Worm (Caenorhabditis elegans) whole organism, L1 larva: ENCODE measurements around the gene xpf-1.
A peak's percentile ranks its signal among the peaks of the same experiment; 100 is the strongest.

ENCODE experiments used
- C04F5.9 ChIP-seq: sonication (generic microtip); optimal IDR thresholded peaks from 2 replicates; lab custom pipeline; 2016; ENCODE audit warnings: missing genetic modification characterization, missing compliant biosample characterization
- C16A3.4 ChIP-seq: fragments of 150-350 bp; optimal IDR thresholded peaks from 2 replicates; lab custom pipeline; 2014; ENCODE audit warnings: missing biosample characterization, missing genetic modification characterization
- F16B12.6 ChIP-seq: fragments of 150-350 bp; optimal IDR thresholded peaks from 2 replicates; lab custom pipeline; 2014; ENCODE audit warnings: missing biosample characterization, missing genetic modification characterization
- Y116A8C.19 ChIP-seq: sonication (generic microtip); optimal IDR thresholded peaks from 2 replicates; lab custom pipeline; 2016; ENCODE audit warnings: missing compliant biosample characterization, missing genetic modification characterization, borderline replicate concordance
- aha-1 ChIP-seq: fragments of 150-350 bp; optimal IDR thresholded peaks from 2 replicates; lab custom pipeline; 2014; ENCODE audit warnings: missing biosample characterization, missing genetic modification characterization
- aly-2 ChIP-seq: fragments of 150-350 bp; optimal IDR thresholded peaks from 2 replicates; lab custom pipeline; 2014; ENCODE audit warnings: missing biosample characterization, missing genetic modification characterization
- ama-1 ChIP-seq: fragments of 150-350 bp; optimal IDR thresholded peaks from 2 replicates; lab custom pipeline; 2014
- blmp-1 ChIP-seq: fragments of 150-350 bp; optimal IDR thresholded peaks from 2 replicates; lab custom pipeline; 2014; ENCODE audit warnings: missing biosample characterization, missing genetic modification characterization
- ceh-82 ChIP-seq, 3 experiments: fragments of 150-350 bp in 1 of 3; sonication (generic microtip) in 2 of 3; optimal IDR thresholded peaks; 2 replicates each; lab custom pipeline; 2014 to 2017; ENCODE audit warnings: missing biosample characterization in 3 of 3, missing genetic modification characterization in 3 of 3
- dpl-1 ChIP-seq, 3 experiments: fragments of 150-350 bp in 2 of 3; sonication (generic microtip) in 1 of 3; optimal IDR thresholded peaks; 2 replicates each; lab custom pipeline; 2014 to 2017; ENCODE audit warnings: missing biosample characterization in 3 of 3, missing genetic modification characterization in 3 of 3, missing genetic modification reagents in 3 of 3
- efl-1 ChIP-seq, 4 experiments: fragments of 150-350 bp; optimal IDR thresholded peaks in 3 of 4; peaks in 1 of 4; 1 replicate in 1 of 4; 2 replicates in 3 of 4; lab custom pipeline; 2014; ENCODE audit warnings: missing biosample characterization in 2 of 4, missing genetic modification characterization in 2 of 4, missing genetic modification reagents in 2 of 4
- elt-2 ChIP-seq: sonication (generic microtip); optimal IDR thresholded peaks from 2 replicates; lab custom pipeline; 2016; ENCODE audit warnings: missing genetic modification characterization, mild to moderate bottlenecking, inconsistent platforms, missing compliant biosample characterization, missing genetic modification reagents
- elt-3 ChIP-seq, 6 experiments: fragments of 150-350 bp in 1 of 6; sonication (generic microtip); optimal IDR thresholded peaks; 2 replicates each; lab custom pipeline; 2017 to 2018; ENCODE audit warnings: missing biosample characterization in 6 of 6, missing genetic modification characterization in 6 of 6, inconsistent platforms in 1 of 6
- fkh-8 ChIP-seq: sonication (generic microtip); optimal IDR thresholded peaks from 2 replicates; lab custom pipeline; 2016; ENCODE audit warnings: mild to moderate bottlenecking, missing genetic modification characterization, missing compliant biosample characterization
- irx-1 ChIP-seq: sonication (generic microtip); optimal IDR thresholded peaks from 2 replicates; lab custom pipeline; 2016; ENCODE audit warnings: missing genetic modification characterization, missing compliant biosample characterization
- lin-13 ChIP-seq: fragments of 150-350 bp; optimal IDR thresholded peaks from 2 replicates; lab custom pipeline; 2014; ENCODE audit warnings: missing biosample characterization, missing genetic modification reagents, missing genetic modification characterization
- lin-35 ChIP-seq, 2 experiments: fragments of 150-350 bp; optimal IDR thresholded peaks; 2 replicates each; lab custom pipeline; 2014; ENCODE audit warnings: missing biosample characterization in 2 of 2, missing genetic modification characterization in 2 of 2, missing genetic modification reagents in 2 of 2
- lin-39 ChIP-seq: fragments of 150-350 bp; optimal IDR thresholded peaks from 2 replicates; lab custom pipeline; 2014; ENCODE audit warnings: missing biosample characterization, missing genetic modification reagents, missing genetic modification characterization
- lir-3 ChIP-seq: sonication (generic microtip); optimal IDR thresholded peaks from 2 replicates; lab custom pipeline; 2016; ENCODE audit warnings: mild to moderate bottlenecking, missing genetic modification characterization, moderate library complexity, missing compliant biosample characterization; ENCODE audit not compliant: poor library complexity
- lsy-2 ChIP-seq, 2 experiments: fragments of 150-350 bp; optimal IDR thresholded peaks; 2 replicates each; lab custom pipeline; 2014; ENCODE audit warnings: missing biosample characterization in 2 of 2, missing genetic modification characterization in 2 of 2
- mab-9 ChIP-seq: fragments of 200-800 bp; sonication (Bioruptor generic); IDR thresholded peaks from 2 replicates; pipeline ENCODE4 v1.3.6; 2022; ENCODE audit warnings: missing genetic modification reagents, missing genetic modification characterization, missing compliant biosample characterization
- mef-2 ChIP-seq: fragments of 150-350 bp; optimal IDR thresholded peaks from 2 replicates; lab custom pipeline; 2014; ENCODE audit warnings: missing biosample characterization, missing genetic modification characterization
- mep-1 ChIP-seq: fragments of 150-350 bp; optimal IDR thresholded peaks from 2 replicates; lab custom pipeline; 2014; ENCODE audit warnings: missing biosample characterization, missing genetic modification characterization
- nhr-20 ChIP-seq: sonication (generic microtip); optimal IDR thresholded peaks from 2 replicates; lab custom pipeline; 2016; ENCODE audit warnings: mild to moderate bottlenecking, missing genetic modification characterization, missing compliant biosample characterization
- nhr-71 ChIP-seq: sonication (generic microtip); optimal IDR thresholded peaks from 2 replicates; lab custom pipeline; 2016; ENCODE audit warnings: mild to moderate bottlenecking, missing genetic modification characterization, moderate library complexity, missing compliant biosample characterization
- nhr-77 ChIP-seq: fragments of 150-350 bp; optimal IDR thresholded peaks from 2 replicates; lab custom pipeline; 2014; ENCODE audit warnings: missing biosample characterization, missing genetic modification characterization
- nhr-85 ChIP-seq: sonication (generic microtip); peaks from one replicate; lab custom pipeline; 2016; ENCODE audit warnings: missing genetic modification characterization, inconsistent platforms, missing compliant biosample characterization
- rnt-1 ChIP-seq: sonication (generic microtip); optimal IDR thresholded peaks from 2 replicates; lab custom pipeline; 2016; ENCODE audit warnings: mild to moderate bottlenecking, missing genetic modification characterization, moderate library complexity, missing compliant biosample characterization
- skn-1 ChIP-seq: fragments of 150-350 bp; optimal IDR thresholded peaks from 2 replicates; lab custom pipeline; 2014; ENCODE audit warnings: missing biosample characterization, missing genetic modification characterization
- snpc-4 ChIP-seq: fragments of 150-350 bp; optimal IDR thresholded peaks from 2 replicates; lab custom pipeline; 2014; ENCODE audit warnings: missing biosample characterization, missing genetic modification characterization
- snu-23 ChIP-seq: sonication (generic microtip); optimal IDR thresholded peaks from 2 replicates; lab custom pipeline; 2016; ENCODE audit warnings: missing genetic modification characterization, missing compliant biosample characterization
- sup-37 ChIP-seq: fragments of 200-800 bp; sonication (Bioruptor generic); optimal IDR thresholded peaks from 2 replicates; lab custom pipeline; 2018; ENCODE audit warnings: mild to moderate bottlenecking, missing genetic modification characterization, missing compliant biosample characterization
- swsn-7 ChIP-seq: sonication (generic microtip); optimal IDR thresholded peaks from 2 replicates; lab custom pipeline; 2016; ENCODE audit warnings: missing genetic modification characterization, missing compliant biosample characterization
- tbx-2 ChIP-seq: sonication (generic microtip); optimal IDR thresholded peaks from 2 replicates; lab custom pipeline; 2016; ENCODE audit warnings: missing genetic modification characterization, missing compliant biosample characterization
- unc-130 ChIP-seq: fragments of 150-350 bp; optimal IDR thresholded peaks from 2 replicates; lab custom pipeline; 2017; ENCODE audit warnings: missing biosample characterization, missing genetic modification characterization, inconsistent platforms
- unc-86 ChIP-seq: sonication (generic microtip); optimal IDR thresholded peaks from 2 replicates; lab custom pipeline; 2016; ENCODE audit warnings: missing genetic modification characterization, missing compliant biosample characterization
- unc-98 ChIP-seq: fragments of 200-800 bp; sonication (Bioruptor generic); IDR thresholded peaks from 2 replicates; pipeline ENCODE4 v1.3.6; 2022; ENCODE audit warnings: missing genetic modification characterization, missing compliant biosample characterization
- vab-15 ChIP-seq: sonication (generic microtip); optimal IDR thresholded peaks from 2 replicates; lab custom pipeline; 2017; ENCODE audit warnings: missing genotype, mild to moderate bottlenecking, missing genetic modification characterization, missing compliant biosample characterization
- xbp-1 ChIP-seq: sonication (generic microtip); optimal IDR thresholded peaks from 2 replicates; lab custom pipeline; 2016; ENCODE audit warnings: missing genetic modification characterization, missing compliant biosample characterization
- zip-4 ChIP-seq: fragments of 200-800 bp; sonication (Bioruptor generic); optimal IDR thresholded peaks from 2 replicates; lab custom pipeline; 2018; ENCODE audit warnings: mild to moderate bottlenecking, missing genetic modification characterization, moderate library complexity, missing compliant biosample characterization

The xpf-1 gene

DNA sequence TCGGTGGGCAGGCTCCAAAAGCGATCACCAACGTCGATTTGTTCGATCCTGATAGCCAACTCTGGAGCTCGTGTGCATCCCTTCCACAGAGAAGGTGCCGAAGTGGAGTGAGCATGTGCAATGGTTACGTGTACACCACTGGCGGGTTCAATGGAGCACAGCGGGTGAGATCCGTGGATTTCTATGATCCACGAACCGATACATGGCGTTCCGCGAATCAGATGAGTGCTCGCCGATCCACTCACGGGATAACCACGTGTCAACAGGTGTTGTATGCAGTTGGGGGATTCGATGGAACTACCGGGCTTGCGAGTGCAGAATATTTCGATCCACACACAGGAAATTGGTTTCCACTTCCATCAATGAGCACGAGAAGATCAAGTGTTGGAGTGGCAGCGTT lies 5.1 kb upstream of the xpf-1 start:
- no peak for TF ChIP-seq mef-2
- TF ChIP-seq lir-3 (tag; lab: Kevin White, UChicago): no peak
- no peak for TF ChIP-seq snpc-4 (tag; lab: Kevin White, UChicago)
- no peak for TF ChIP-seq swsn-7 (tag; lab: Kevin White, UChicago)
- TF ChIP-seq nhr-20 (tag; lab: Kevin White, UChicago): no peak
- TF ChIP-seq zip-4 (GFP tag; lab: Kevin White, UChicago): no peak
- no peak for TF ChIP-seq aly-2 (tag; lab: Kevin White, UChicago)
- no peak for TF ChIP-seq F16B12.6 (tag; lab: Kevin White, UChicago)
- no peak for TF ChIP-seq ama-1 (lab: Kevin White, UChicago)
- TF ChIP-seq mep-1 (tag; lab: Kevin White, UChicago): no peak
- no peak for TF ChIP-seq lin-39
- TF ChIP-seq sup-37: no peak
- no peak for TF ChIP-seq vab-15 (tag; lab: Kevin White, UChicago)
- no peak for TF ChIP-seq mab-9 (GFP tag; lab: Robert Waterston, UW)
- TF ChIP-seq Y116A8C.19 (tag; lab: Kevin White, UChicago): no peak
- TF ChIP-seq C04F5.9 (tag; lab: Kevin White, UChicago): no peak
- no peak for TF ChIP-seq fkh-8 (tag; lab: Kevin White, UChicago)
- TF ChIP-seq aha-1 (tag; lab: Kevin White, UChicago): no peak
- TF ChIP-seq nhr-85 (tag; lab: Kevin White, UChicago): no peak
- TF ChIP-seq, all 84 proteins: peak for 0

DNA sequence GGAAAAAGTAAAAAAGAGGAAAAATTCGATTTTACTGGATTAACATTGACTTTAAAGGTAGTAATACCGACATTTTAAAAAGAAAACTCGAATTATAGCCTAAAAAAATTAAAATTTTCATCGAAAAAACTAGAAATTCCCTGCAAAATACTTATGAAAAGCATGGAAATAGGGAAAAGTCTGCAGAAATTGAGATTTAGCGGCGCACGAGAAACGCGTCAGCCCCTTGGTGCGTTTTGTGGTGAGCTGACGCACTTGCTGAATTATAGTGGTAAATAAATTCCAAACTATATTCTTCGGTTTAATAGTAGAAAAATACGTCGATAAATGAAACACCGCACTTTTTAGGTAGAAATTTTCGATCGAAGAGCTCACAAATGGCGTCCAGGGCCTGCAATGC lies 1.5 kb upstream of the xpf-1 start:
- TF ChIP-seq xbp-1 (tag; lab: Kevin White, UChicago) (peak; percentile 4), C16A3.4 (peak; percentile 53), swsn-7 (tag; lab: Kevin White, UChicago) (peak; percentile 2), elt-3 (tag; optimal IDR thresholded peaks at IDR 0.05; lab: Kevin White, UChicago) (peak in 1 of 6 experiments; percentile 22), lsy-2 (tag; optimal IDR thresholded peaks at IDR 0.05; lab: Kevin White, UChicago) (peak; percentile 40 to 67), nhr-20 (tag; lab: Kevin White, UChicago) (peak; percentile 58), Y116A8C.19 (tag; lab: Kevin White, UChicago) (no peak), fkh-8 (tag; lab: Kevin White, UChicago) (peak; percentile 56), efl-1 (optimal IDR thresholded peaks at IDR 0.05; lab: Kevin White, UChicago) (peak; percentile 27 to 57), efl-1 (GFP tag; optimal IDR thresholded peaks at IDR 0.05 in 1 of 2; lab: Kevin White, UChicago) (peak; percentile 46 to 94), dpl-1 (GFP tag; optimal IDR thresholded peaks at IDR 0.05; lab: Kevin White, UChicago) (peak; percentile 31 to 69 (median 62)), unc-130 (peak; percentile 18), ceh-82 (tag; optimal IDR thresholded peaks at IDR 0.05; lab: Kevin White, UChicago) (peak in 1 of 3 experiments; percentile 35), skn-1 (tag; lab: Kevin White, UChicago) (peak; percentile 42), mep-1 (tag; lab: Kevin White, UChicago) (peak; percentile 32), nhr-71 (tag; lab: Kevin White, UChicago) (peak; percentile 24), snu-23 (GFP tag; lab: Kevin White, UChicago) (peak; percentile 53), F16B12.6 (tag; lab: Kevin White, UChicago) (peak; percentile 26), C04F5.9 (tag; lab: Kevin White, UChicago) (peak; percentile 3), unc-98 (no peak), rnt-1 (tag; lab: Kevin White, UChicago) (peak; percentile 51), nhr-77 (tag; lab: Kevin White, UChicago) (no peak), lin-35 (GFP tag; optimal IDR thresholded peaks at IDR 0.05; lab: Kevin White, UChicago) (peak; percentile 43 to 78), elt-2 (tag; lab: Kevin White, UChicago) (no peak), lin-13 (GFP tag; lab: Kevin White, UChicago) (peak; percentile 27), blmp-1 (tag; lab: Kevin White, UChicago) (peak; percentile 58), irx-1 (tag; lab: Kevin White, UChicago) (no peak), tbx-2 (tag; lab: Kevin White, UChicago) (no peak), unc-86 (tag; lab: Kevin White, UChicago) (no peak)
